Worm (Caenorhabditis elegans) whole organism, young adult: ENCODE measurements around the gene R10E4.7.

Source experiments
- F10E7.11 ChIP-seq: sonication (generic microtip); optimal IDR thresholded peaks from 2 replicates; lab custom pipeline; 2017; ENCODE audit warnings: mild to moderate bottlenecking, missing genetic modification characterization, moderate library complexity, missing compliant biosample characterization
- ZK185.1 ChIP-seq: sonication (generic microtip); optimal IDR thresholded peaks from 2 replicates; lab custom pipeline; 2016; ENCODE audit warnings: mild to moderate bottlenecking, missing genetic modification characterization, missing compliant biosample characterization; ENCODE audit not compliant: poor library complexity, severe bottlenecking
- dpl-1 ChIP-seq: fragments of 150-350 bp; optimal IDR thresholded peaks from 2 replicates; lab custom pipeline; 2014; ENCODE audit warnings: missing biosample characterization, missing genetic modification reagents, missing genetic modification characterization
- gei-17 ChIP-seq: fragments of 200-800 bp; sonication (Bioruptor generic); optimal IDR thresholded peaks from 2 replicates; lab custom pipeline; 2018; ENCODE audit warnings: mild to moderate bottlenecking, missing genetic modification characterization, missing compliant biosample characterization
- nfyb-1 ChIP-seq: fragments of 200-800 bp; sonication (Bioruptor generic); IDR thresholded peaks from 2 replicates; pipeline ENCODE4 v1.3.6; 2022; ENCODE audit warnings: missing genetic modification reagents, missing genetic modification characterization, missing compliant biosample characterization
- snpc-1.1 ChIP-seq: sonication (generic microtip); optimal IDR thresholded peaks from 2 replicates; lab custom pipeline; 2017; ENCODE audit warnings: missing genetic modification characterization, mild to moderate bottlenecking, missing compliant biosample characterization, antibody characterized with exemption, moderate library complexity, missing genotype, missing genetic modification reagents; ENCODE audit not compliant: insufficient read depth
- ztf-25 ChIP-seq: fragments of 200-800 bp; sonication (Bioruptor generic); IDR thresholded peaks from 2 replicates; pipeline ENCODE4 v1.3.6; 2022; ENCODE audit warnings: missing genetic modification reagents, missing genetic modification characterization, missing compliant biosample characterization

DNA sequence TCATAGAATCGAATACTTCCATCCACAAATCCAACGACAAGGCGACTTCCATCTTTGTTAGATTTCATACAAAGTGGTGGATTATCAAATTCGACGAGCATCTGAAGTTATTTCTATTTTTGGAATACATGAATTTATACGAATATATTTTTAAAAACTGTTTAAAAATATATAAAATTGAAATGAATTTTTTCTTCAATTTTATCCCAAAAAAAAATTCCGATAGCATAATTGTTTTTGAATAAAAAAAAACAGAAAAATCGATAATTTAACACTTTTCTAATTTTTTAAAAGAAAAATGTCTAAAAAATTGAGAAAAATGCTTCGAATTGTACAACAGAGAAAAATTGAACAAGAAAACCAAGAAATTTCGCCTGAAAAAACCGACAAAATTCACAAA is 47.0 kb upstream of the R10E4.7 start, which contains the start of gene Y44F5A.1:
- TF ChIP-seq snpc-1.1 (tag; lab: Kevin White, UChicago) (no peak), gei-17 (GFP tag; lab: Kevin White, UChicago) (no peak), dpl-1 (GFP tag; lab: Kevin White, UChicago) (no peak), ztf-25 (no peak), F10E7.11 (tag; lab: Kevin White, UChicago) (no peak), ZK185.1 (tag; lab: Kevin White, UChicago) (no peak), nfyb-1 (GFP tag; lab: Robert Waterston, UW) (no peak)
